Worm (Caenorhabditis elegans) whole organism, young adult: ENCODE measurements around the gene srh-233.

Experiments used
- B0261.1 ChIP-seq: sonication (generic microtip); optimal IDR thresholded peaks from 2 replicates; lab custom pipeline; 2016; ENCODE audit warnings: mild to moderate bottlenecking, missing genetic modification characterization, moderate library complexity, missing compliant biosample characterization
- B0336.3 ChIP-seq: fragments of 200-800 bp; sonication (Bioruptor generic); IDR thresholded peaks from 2 replicates; pipeline ENCODE4 v1.3.6; 2022; ENCODE audit warnings: missing genetic modification characterization, missing compliant biosample characterization
- Y53F4B.3 ChIP-seq: fragments of 200-800 bp; sonication (Bioruptor generic); IDR thresholded peaks from 2 replicates; pipeline ENCODE4 v1.3.6; 2022; ENCODE audit warnings: missing genetic modification reagents, missing genetic modification characterization, missing compliant biosample characterization
- Y79H2A.3 ChIP-seq: fragments of 200-800 bp; sonication (Bioruptor generic); conservative IDR thresholded peaks from 2 replicates; pipeline ENCODE4 v1.3.6; 2022; ENCODE audit warnings: missing genetic modification reagents, missing genetic modification characterization, missing compliant biosample characterization
- efl-1 ChIP-seq: fragments of 150-350 bp; optimal IDR thresholded peaks from 2 replicates; lab custom pipeline; 2014; ENCODE audit warnings: missing biosample characterization, missing genetic modification reagents, missing genetic modification characterization
- hlh-12 ChIP-seq: sonication (generic microtip); optimal IDR thresholded peaks from 2 replicates; lab custom pipeline; 2016; ENCODE audit warnings: missing genetic modification characterization, missing compliant biosample characterization
- let-526 ChIP-seq: fragments of 200-800 bp; sonication (Bioruptor generic); IDR thresholded peaks from 2 replicates; pipeline ENCODE4 v1.3.6; 2022; ENCODE audit warnings: missing genetic modification reagents, missing genetic modification characterization, missing compliant biosample characterization
- lin-35 ChIP-seq, 3 experiments: fragments of 150-350 bp in 2 of 3; sonication (generic microtip) in 1 of 3; optimal IDR thresholded peaks; 2 replicates each; lab custom pipeline; 2014 to 2018; ENCODE audit warnings: missing biosample characterization in 3 of 3, missing genetic modification characterization in 3 of 3, missing genetic modification reagents in 3 of 3
- rcor-1 ChIP-seq: fragments of 200-800 bp; sonication (Bioruptor generic); IDR thresholded peaks from 2 replicates; pipeline ENCODE4 v1.3.6; 2022; ENCODE audit warnings: missing genetic modification reagents, missing genetic modification characterization, missing compliant biosample characterization
- repo-1 ChIP-seq: sonication (generic microtip); optimal IDR thresholded peaks from 2 replicates; lab custom pipeline; 2017; ENCODE audit warnings: mild to moderate bottlenecking, missing genetic modification characterization, missing compliant biosample characterization
- sea-2 ChIP-seq: fragments of 200-800 bp; sonication (Bioruptor generic); IDR thresholded peaks from 2 replicates; pipeline ENCODE4 v1.3.6; 2022; ENCODE audit warnings: missing genetic modification characterization, missing compliant biosample characterization
- unc-62 ChIP-seq: fragments of 150-350 bp; optimal IDR thresholded peaks from 2 replicates; lab custom pipeline; 2014; ENCODE audit warnings: missing biosample characterization, missing genetic modification reagents, missing genetic modification characterization
- xnd-1 ChIP-seq: sonication (generic microtip); optimal IDR thresholded peaks from 2 replicates; lab custom pipeline; 2016; ENCODE audit warnings: missing genotype, missing genetic modification reagents, missing genetic modification characterization, missing compliant biosample characterization

ce11 chrV:20068389-20068788 lies 19.2 kb downstream of the srh-233 start:
- TF ChIP-seq hlh-12 (tag; lab: Kevin White, UChicago) (no peak), efl-1 (GFP tag; lab: Kevin White, UChicago) (no peak), B0336.3 (GFP tag; lab: Robert Waterston, UW) (no peak), let-526 (GFP tag; lab: Robert Waterston, UW) (no peak), unc-62 (no peak), B0261.1 (tag; lab: Kevin White, UChicago) (no peak), Y79H2A.3 (GFP tag; lab: Robert Waterston, UW) (no peak), rcor-1 (no peak), xnd-1 (tag; lab: Kevin White, UChicago) (no peak), lin-35 (GFP tag; optimal IDR thresholded peaks at IDR 0.05; lab: Kevin White, UChicago) (no peak), Y53F4B.3 (no peak), repo-1 (tag; lab: Kevin White, UChicago) (no peak), sea-2 (GFP tag; lab: Robert Waterston, UW) (no peak)
